Worm (Caenorhabditis elegans) whole organism, L1 larva: ENCODE measurements around the gene hlh-25.

Experiments used
- C16A3.4 ChIP-seq: fragments of 150-350 bp; optimal IDR thresholded peaks from 2 replicates; lab custom pipeline; 2014; ENCODE audit warnings: missing biosample characterization, missing genetic modification characterization
- C34B4.2 ChIP-seq: sonication (generic microtip); optimal IDR thresholded peaks from 2 replicates; lab custom pipeline; 2017; ENCODE audit warnings: mild to moderate bottlenecking, missing genetic modification characterization, missing compliant biosample characterization
- F16B12.6 ChIP-seq: fragments of 150-350 bp; optimal IDR thresholded peaks from 2 replicates; lab custom pipeline; 2014; ENCODE audit warnings: missing biosample characterization, missing genetic modification characterization
- aha-1 ChIP-seq: fragments of 150-350 bp; optimal IDR thresholded peaks from 2 replicates; lab custom pipeline; 2014; ENCODE audit warnings: missing biosample characterization, missing genetic modification characterization
- alr-1 ChIP-seq: fragments of 200-800 bp; sonication (Bioruptor generic); optimal IDR thresholded peaks from 2 replicates; lab custom pipeline; 2018; ENCODE audit warnings: borderline replicate concordance, mild to moderate bottlenecking, missing genetic modification characterization, missing compliant biosample characterization
- aly-2 ChIP-seq: fragments of 150-350 bp; optimal IDR thresholded peaks from 2 replicates; lab custom pipeline; 2014; ENCODE audit warnings: missing biosample characterization, missing genetic modification characterization
- blmp-1 ChIP-seq: fragments of 150-350 bp; optimal IDR thresholded peaks from 2 replicates; lab custom pipeline; 2014; ENCODE audit warnings: missing biosample characterization, missing genetic modification characterization
- ceh-63 ChIP-seq: fragments of 200-800 bp; sonication (Bioruptor generic); optimal IDR thresholded peaks from 2 replicates; lab custom pipeline; 2018; ENCODE audit warnings: mild to moderate bottlenecking, missing genetic modification characterization, missing compliant biosample characterization
- ceh-82 ChIP-seq, 3 experiments: fragments of 150-350 bp in 1 of 3; sonication (generic microtip) in 2 of 3; optimal IDR thresholded peaks; 2 replicates each; lab custom pipeline; 2014 to 2017; ENCODE audit warnings: missing biosample characterization in 3 of 3, missing genetic modification characterization in 3 of 3
- ces-1 ChIP-seq: fragments of 150-350 bp; optimal IDR thresholded peaks from 2 replicates; lab custom pipeline; 2014; ENCODE audit warnings: missing biosample characterization, missing genetic modification reagents, missing genetic modification characterization
- dsc-1 ChIP-seq: sonication (generic microtip); optimal IDR thresholded peaks from 2 replicates; lab custom pipeline; 2016; ENCODE audit warnings: mild to moderate bottlenecking, missing genetic modification characterization, missing compliant biosample characterization
- efl-3 ChIP-seq: fragments of 200-800 bp; sonication (Bioruptor generic); optimal IDR thresholded peaks from 2 replicates; lab custom pipeline; 2018; ENCODE audit warnings: mild to moderate bottlenecking, missing genetic modification characterization, missing compliant biosample characterization
- egl-27 ChIP-seq, 2 experiments: fragments of 150-350 bp in 1 of 2; sonication (generic microtip); optimal IDR thresholded peaks; 3 replicates each; lab custom pipeline; 2017 to 2018; ENCODE audit warnings: missing biosample characterization in 2 of 2, missing genetic modification characterization in 2 of 2, missing genetic modification reagents in 2 of 2
- elt-2 ChIP-seq: sonication (generic microtip); optimal IDR thresholded peaks from 2 replicates; lab custom pipeline; 2016; ENCODE audit warnings: missing genetic modification characterization, mild to moderate bottlenecking, inconsistent platforms, missing compliant biosample characterization, missing genetic modification reagents
- elt-3 ChIP-seq, 6 experiments: fragments of 150-350 bp in 1 of 6; sonication (generic microtip); optimal IDR thresholded peaks; 2 replicates each; lab custom pipeline; 2017 to 2018; ENCODE audit warnings: missing biosample characterization in 6 of 6, missing genetic modification characterization in 6 of 6, inconsistent platforms in 1 of 6
- ets-5 ChIP-seq: fragments of 200-800 bp; sonication (Bioruptor generic); IDR thresholded peaks from 2 replicates; pipeline ENCODE4 v1.3.6; 2022; ENCODE audit warnings: missing genetic modification characterization, missing compliant biosample characterization
- fkh-10 ChIP-seq: sonication (generic microtip); optimal IDR thresholded peaks from 2 replicates; lab custom pipeline; 2017; ENCODE audit warnings: missing biosample characterization, missing genetic modification reagents, missing genetic modification characterization
- fkh-4 ChIP-seq: sonication (generic microtip); optimal IDR thresholded peaks from 2 replicates; lab custom pipeline; 2016; ENCODE audit warnings: missing compliant biosample characterization, missing genetic modification characterization, borderline replicate concordance
- hlh-17 ChIP-seq: fragments of 200-800 bp; sonication (Bioruptor generic); optimal IDR thresholded peaks from 2 replicates; lab custom pipeline; 2018; ENCODE audit warnings: missing genetic modification characterization, mild to moderate bottlenecking, missing compliant biosample characterization, moderate library complexity, borderline replicate concordance
- hlh-4 ChIP-seq: sonication (generic microtip); optimal IDR thresholded peaks from 2 replicates; lab custom pipeline; 2016; ENCODE audit warnings: mild to moderate bottlenecking, missing genetic modification characterization, missing compliant biosample characterization
- irx-1 ChIP-seq: sonication (generic microtip); optimal IDR thresholded peaks from 2 replicates; lab custom pipeline; 2016; ENCODE audit warnings: missing genetic modification characterization, missing compliant biosample characterization
- isw-1 ChIP-seq: fragments of 200-800 bp; sonication (Bioruptor generic); IDR thresholded peaks from 2 replicates; pipeline ENCODE4 v1.3.6; 2022; ENCODE audit warnings: missing genetic modification characterization, missing compliant biosample characterization
- lin-14 ChIP-seq: fragments of 200-800 bp; sonication (Bioruptor generic); optimal IDR thresholded peaks from 2 replicates; lab custom pipeline; 2018; ENCODE audit warnings: mild to moderate bottlenecking, missing genetic modification characterization, moderate library complexity, missing compliant biosample characterization
- lin-15B ChIP-seq: fragments of 150-350 bp; sonication (generic microtip); optimal IDR thresholded peaks from 3 replicates; lab custom pipeline; 2014; ENCODE audit warnings: missing biosample characterization, missing genetic modification characterization
- lin-35 ChIP-seq, 2 experiments: fragments of 150-350 bp; optimal IDR thresholded peaks; 2 replicates each; lab custom pipeline; 2014; ENCODE audit warnings: missing biosample characterization in 2 of 2, missing genetic modification characterization in 2 of 2, missing genetic modification reagents in 2 of 2
- lsy-2 ChIP-seq, 2 experiments: fragments of 150-350 bp; optimal IDR thresholded peaks; 2 replicates each; lab custom pipeline; 2014; ENCODE audit warnings: missing biosample characterization in 2 of 2, missing genetic modification characterization in 2 of 2
- mep-1 ChIP-seq: fragments of 150-350 bp; optimal IDR thresholded peaks from 2 replicates; lab custom pipeline; 2014; ENCODE audit warnings: missing biosample characterization, missing genetic modification characterization
- nhr-12 ChIP-seq: sonication (generic microtip); optimal IDR thresholded peaks from 2 replicates; lab custom pipeline; 2017; ENCODE audit warnings: missing biosample characterization, missing genetic modification characterization
- nhr-47 ChIP-seq: sonication (generic microtip); optimal IDR thresholded peaks from 2 replicates; lab custom pipeline; 2016; ENCODE audit warnings: mild to moderate bottlenecking, missing genetic modification characterization, moderate library complexity, missing compliant biosample characterization
- nhr-77 ChIP-seq: fragments of 150-350 bp; optimal IDR thresholded peaks from 2 replicates; lab custom pipeline; 2014; ENCODE audit warnings: missing biosample characterization, missing genetic modification characterization
- nhr-90 ChIP-seq: sonication (generic microtip); optimal IDR thresholded peaks from 2 replicates; lab custom pipeline; 2016; ENCODE audit warnings: mild to moderate bottlenecking, missing genetic modification characterization, missing compliant biosample characterization; ENCODE audit not compliant: poor library complexity
- pag-3 ChIP-seq: sonication (generic microtip); optimal IDR thresholded peaks from 2 replicates; lab custom pipeline; 2017; ENCODE audit warnings: missing genetic modification characterization, mild to moderate bottlenecking, missing compliant biosample characterization, antibody characterized with exemption, borderline replicate concordance; ENCODE audit not compliant: insufficient read depth
- pax-3 ChIP-seq: fragments of 200-800 bp; sonication (Bioruptor generic); optimal IDR thresholded peaks from 2 replicates; lab custom pipeline; 2018; ENCODE audit warnings: mild to moderate bottlenecking, missing genetic modification characterization, moderate library complexity, missing compliant biosample characterization
- pqm-1 ChIP-seq: sonication (generic microtip); optimal IDR thresholded peaks from 3 replicates; lab custom pipeline; 2017; ENCODE audit warnings: missing biosample characterization, missing genetic modification characterization
- rnt-1 ChIP-seq: sonication (generic microtip); optimal IDR thresholded peaks from 2 replicates; lab custom pipeline; 2016; ENCODE audit warnings: mild to moderate bottlenecking, missing genetic modification characterization, moderate library complexity, missing compliant biosample characterization
- snpc-4 ChIP-seq: fragments of 150-350 bp; optimal IDR thresholded peaks from 2 replicates; lab custom pipeline; 2014; ENCODE audit warnings: missing biosample characterization, missing genetic modification characterization
- snu-23 ChIP-seq: sonication (generic microtip); optimal IDR thresholded peaks from 2 replicates; lab custom pipeline; 2016; ENCODE audit warnings: missing genetic modification characterization, missing compliant biosample characterization
- sox-4 ChIP-seq: sonication (generic microtip); optimal IDR thresholded peaks from 2 replicates; lab custom pipeline; 2016; ENCODE audit warnings: missing genetic modification characterization, missing compliant biosample characterization
- sup-37 ChIP-seq: fragments of 200-800 bp; sonication (Bioruptor generic); optimal IDR thresholded peaks from 2 replicates; lab custom pipeline; 2018; ENCODE audit warnings: mild to moderate bottlenecking, missing genetic modification characterization, missing compliant biosample characterization
- swsn-7 ChIP-seq: sonication (generic microtip); optimal IDR thresholded peaks from 2 replicates; lab custom pipeline; 2016; ENCODE audit warnings: missing genetic modification characterization, missing compliant biosample characterization
- tbx-2 ChIP-seq: sonication (generic microtip); optimal IDR thresholded peaks from 2 replicates; lab custom pipeline; 2016; ENCODE audit warnings: missing genetic modification characterization, missing compliant biosample characterization
- tlp-1 ChIP-seq: fragments of 150-350 bp; optimal IDR thresholded peaks from 2 replicates; lab custom pipeline; 2014; ENCODE audit warnings: missing biosample characterization, missing genetic modification characterization
- unc-130 ChIP-seq: fragments of 150-350 bp; optimal IDR thresholded peaks from 2 replicates; lab custom pipeline; 2017; ENCODE audit warnings: missing biosample characterization, missing genetic modification characterization, inconsistent platforms
- unc-62 ChIP-seq: fragments of 150-350 bp; optimal IDR thresholded peaks from 2 replicates; lab custom pipeline; 2014; ENCODE audit warnings: missing biosample characterization, missing genetic modification reagents, missing genetic modification characterization
- unc-86 ChIP-seq: sonication (generic microtip); optimal IDR thresholded peaks from 2 replicates; lab custom pipeline; 2016; ENCODE audit warnings: missing genetic modification characterization, missing compliant biosample characterization
- unc-98 ChIP-seq: fragments of 200-800 bp; sonication (Bioruptor generic); IDR thresholded peaks from 2 replicates; pipeline ENCODE4 v1.3.6; 2022; ENCODE audit warnings: missing genetic modification characterization, missing compliant biosample characterization
- vab-15 ChIP-seq: sonication (generic microtip); optimal IDR thresholded peaks from 2 replicates; lab custom pipeline; 2017; ENCODE audit warnings: missing genotype, mild to moderate bottlenecking, missing genetic modification characterization, missing compliant biosample characterization
- xbp-1 ChIP-seq: sonication (generic microtip); optimal IDR thresholded peaks from 2 replicates; lab custom pipeline; 2016; ENCODE audit warnings: missing genetic modification characterization, missing compliant biosample characterization
- zag-1 ChIP-seq: fragments of 150-350 bp; optimal IDR thresholded peaks from 2 replicates; lab custom pipeline; 2014; ENCODE audit warnings: missing biosample characterization, missing genetic modification characterization
- zip-4 ChIP-seq: fragments of 200-800 bp; sonication (Bioruptor generic); optimal IDR thresholded peaks from 2 replicates; lab custom pipeline; 2018; ENCODE audit warnings: mild to moderate bottlenecking, missing genetic modification characterization, moderate library complexity, missing compliant biosample characterization
- ztf-4 ChIP-seq: fragments of 150-350 bp; optimal IDR thresholded peaks from 2 replicates; lab custom pipeline; 2014; ENCODE audit warnings: missing biosample characterization, missing genetic modification characterization

Gene hlh-25

DNA sequence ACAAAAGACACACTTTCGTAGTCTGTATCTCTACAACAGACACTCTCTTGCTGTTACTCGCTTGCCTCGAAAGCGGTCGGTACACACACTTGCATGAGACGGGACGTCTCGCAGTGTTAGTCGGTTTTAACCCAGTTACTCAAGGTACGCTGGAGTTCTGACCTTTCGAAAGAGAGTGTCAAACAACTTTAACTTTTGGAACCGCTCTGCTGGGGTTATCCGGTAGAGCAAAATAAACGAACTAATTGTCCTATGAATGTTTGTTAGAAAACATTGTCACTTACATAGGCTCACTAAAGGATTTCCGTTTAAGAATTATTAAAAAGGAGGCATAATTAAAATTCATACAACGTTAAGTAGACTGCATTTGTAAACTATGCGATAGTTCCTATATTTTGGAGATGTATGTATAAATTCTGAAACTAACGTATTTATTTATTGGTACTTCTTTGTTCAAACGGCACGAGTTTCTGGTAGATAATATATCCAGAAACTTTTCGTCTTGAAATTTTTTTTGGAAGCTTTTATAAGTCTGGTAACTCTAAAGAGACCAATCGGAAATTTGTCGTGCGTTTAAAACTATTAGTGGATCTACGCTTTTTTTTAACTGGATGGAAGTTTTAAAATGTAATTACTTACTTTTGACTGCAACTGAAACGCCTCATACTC is 8.6 kb downstream of the hlh-25 start (continued):
- peak; percentile 60 for TF ChIP-seq F16B12.6 (tag; lab: Kevin White, UChicago)
- peak; percentile 68 for TF ChIP-seq nhr-12
- peak; percentile 60 for TF ChIP-seq lin-15B (tag; lab: Kevin White, UChicago)
- TF ChIP-seq lin-14 (GFP tag; lab: Kevin White, UChicago), result peak; percentile 99
- TF ChIP-seq unc-98 (GFP tag; lab: Robert Waterston, UW), result peak; percentile 79
- peak; percentile 95 for TF ChIP-seq zag-1 (tag; lab: Kevin White, UChicago)
- TF ChIP-seq egl-27 (tag; optimal IDR thresholded peaks at IDR 0.05; lab: Kevin White, UChicago), result peak; percentile 92 to 93
- peak; percentile 98 for TF ChIP-seq unc-130 (tag; lab: Kevin White, UChicago)
- peak; percentile 87 for TF ChIP-seq vab-15 (tag; lab: Kevin White, UChicago)
- peak; percentile 95 for TF ChIP-seq zip-4 (GFP tag; lab: Kevin White, UChicago)
- peak; percentile 46 for TF ChIP-seq unc-62 (GFP tag; lab: Kevin White, UChicago)
- no peak for TF ChIP-seq tlp-1 (tag; lab: Kevin White, UChicago)
- peak; percentile 99 for TF ChIP-seq irx-1
- peak; percentile 99 for TF ChIP-seq fkh-10 (GFP tag; lab: Kevin White, UChicago)
- TF ChIP-seq ceh-82 (tag; optimal IDR thresholded peaks at IDR 0.05; lab: Kevin White, UChicago), result peak; percentile 96 to 97 (median 97)
- peak; percentile 62 for TF ChIP-seq aha-1 (tag; lab: Kevin White, UChicago)
- peak; percentile 98 for TF ChIP-seq sox-4 (tag; lab: Kevin White, UChicago)
- TF ChIP-seq snpc-4 (tag; lab: Kevin White, UChicago), result peak; percentile 100
- TF ChIP-seq nhr-90, result peak; percentile 100
- peak; percentile 99 for TF ChIP-seq nhr-77
- TF ChIP-seq lsy-2 (tag; optimal IDR thresholded peaks at IDR 0.05; lab: Kevin White, UChicago), result peak; percentile 96
- TF ChIP-seq snu-23 (GFP tag; lab: Kevin White, UChicago), result peak; percentile 100
- TF ChIP-seq sup-37 (GFP tag; lab: Kevin White, UChicago), result peak; percentile 98
- TF ChIP-seq efl-3 (GFP tag; lab: Kevin White, UChicago), result peak; percentile 83
- TF ChIP-seq dsc-1 (tag; lab: Kevin White, UChicago), result peak; percentile 99
- peak; percentile 92 for TF ChIP-seq hlh-17
- TF ChIP-seq fkh-4 (tag; lab: Kevin White, UChicago), result peak; percentile 86
- peak; percentile 99 for TF ChIP-seq aly-2 (tag; lab: Kevin White, UChicago)
- peak; percentile 99 for TF ChIP-seq C16A3.4
- TF ChIP-seq pag-3, result peak; percentile 79
- TF ChIP-seq nhr-47 (tag; lab: Kevin White, UChicago), result peak; percentile 100
- TF ChIP-seq C34B4.2 (tag; lab: Kevin White, UChicago), result peak; percentile 67
- TF ChIP-seq xbp-1 (tag; lab: Kevin White, UChicago), result peak; percentile 98
- TF ChIP-seq pax-3 (tag; lab: Kevin White, UChicago), result peak; percentile 98
- TF ChIP-seq rnt-1, result peak; percentile 98
- TF ChIP-seq lin-35 (GFP tag; optimal IDR thresholded peaks at IDR 0.05; lab: Kevin White, UChicago), result peak; percentile 86 to 94
- peak; percentile 49 for TF ChIP-seq hlh-4
- peak; percentile 92 for TF ChIP-seq ces-1 (GFP tag; lab: Kevin White, UChicago)
- TF ChIP-seq mep-1 (tag; lab: Kevin White, UChicago), result peak; percentile 97
- peak; percentile 95 for TF ChIP-seq ceh-63 (GFP tag; lab: Kevin White, UChicago)
- 0 out of 2 replicates have a peak, but pooled peaks have one; percentile 74 for TF ChIP-seq ets-5 (GFP tag; lab: Robert Waterston, UW)
- TF ChIP-seq blmp-1, result peak; percentile 81
- TF ChIP-seq elt-3 (tag; optimal IDR thresholded peaks at IDR 0.05; lab: Kevin White, UChicago), result peak; percentile 47 to 98 (median 80)
- peak; percentile 98 for TF ChIP-seq unc-86 (tag; lab: Kevin White, UChicago)
- peak; percentile 98 for TF ChIP-seq isw-1 (GFP tag; lab: Robert Waterston, UW)
- peak; percentile 99 for TF ChIP-seq ztf-4 (tag; lab: Kevin White, UChicago)
- TF ChIP-seq tbx-2, result peak; percentile 100
- peak; percentile 100 for TF ChIP-seq swsn-7 (tag; lab: Kevin White, UChicago)
- peak; percentile 91 for TF ChIP-seq pqm-1
- peak; percentile 100 for TF ChIP-seq elt-2 (tag; lab: Kevin White, UChicago)
- no peak for TF ChIP-seq alr-1 (tag; lab: Kevin White, UChicago)
